Worm (Caenorhabditis elegans) whole organism, young adult: ENCODE results near the gene cutl-16.

Experiments
- B0261.1 ChIP-seq: sonication (generic microtip); optimal IDR thresholded peaks from 2 replicates; lab custom pipeline; 2016; ENCODE audit warnings: mild to moderate bottlenecking, missing genetic modification characterization, moderate library complexity, missing compliant biosample characterization
- F49E8.2 ChIP-seq: sonication (generic microtip); optimal IDR thresholded peaks from 3 replicates; lab custom pipeline; 2017; ENCODE audit warnings: missing genetic modification characterization, mild to moderate bottlenecking, missing compliant biosample characterization, antibody characterized with exemption, moderate library complexity; ENCODE audit not compliant: insufficient read depth
- Y67H2A.10 ChIP-seq: fragments of 200-800 bp; sonication (Bioruptor generic); conservative IDR thresholded peaks from 2 replicates; pipeline ENCODE4 v1.3.6; 2022; ENCODE audit warnings: missing genetic modification reagents, missing genetic modification characterization, missing compliant biosample characterization
- Y79H2A.3 ChIP-seq: fragments of 200-800 bp; sonication (Bioruptor generic); conservative IDR thresholded peaks from 2 replicates; pipeline ENCODE4 v1.3.6; 2022; ENCODE audit warnings: missing genetic modification reagents, missing genetic modification characterization, missing compliant biosample characterization
- ZK185.1 ChIP-seq: sonication (generic microtip); optimal IDR thresholded peaks from 2 replicates; lab custom pipeline; 2016; ENCODE audit warnings: mild to moderate bottlenecking, missing genetic modification characterization, missing compliant biosample characterization; ENCODE audit not compliant: poor library complexity, severe bottlenecking
- aptf-3 ChIP-seq: fragments of 200-800 bp; sonication (Bioruptor generic); IDR thresholded peaks from 2 replicates; pipeline ENCODE4 v1.3.6; 2022; ENCODE audit warnings: missing genetic modification characterization, missing compliant biosample characterization
- attf-3 ChIP-seq: fragments of 200-800 bp; sonication (Bioruptor generic); conservative IDR thresholded peaks from 2 replicates; pipeline ENCODE4 v1.3.6; 2022; ENCODE audit warnings: missing genetic modification reagents, missing genetic modification characterization, missing compliant biosample characterization
- bed-2 ChIP-seq: fragments of 200-800 bp; sonication (Bioruptor generic); IDR thresholded peaks from 2 replicates; pipeline ENCODE4 v1.3.6; 2022; ENCODE audit warnings: missing genetic modification reagents, missing genetic modification characterization, missing compliant biosample characterization
- cebp-1 ChIP-seq, 2 experiments: fragments of 200-800 bp in 1 of 2; sonication (Bioruptor generic) in 1 of 2; sonication (generic microtip) in 1 of 2; IDR thresholded peaks in 1 of 2; optimal IDR thresholded peaks in 1 of 2; 2 replicates each; pipeline versions ENCODE4 v1.3.6 to Lab custom; 2017 to 2022; ENCODE audit warnings: missing compliant biosample characterization in 2 of 2, missing genetic modification characterization in 2 of 2, mild to moderate bottlenecking in 1 of 2, missing genetic modification reagents in 1 of 2, moderate library complexity in 1 of 2
- ceh-40 ChIP-seq: fragments of 200-800 bp; sonication (Bioruptor generic); IDR thresholded peaks from 2 replicates; pipeline ENCODE4 v1.3.6; 2022; ENCODE audit warnings: missing genetic modification characterization, missing compliant biosample characterization
- ceh-58 ChIP-seq: fragments of 200-800 bp; sonication (Bioruptor generic); IDR thresholded peaks from 2 replicates; pipeline ENCODE4 v1.3.6; 2022; ENCODE audit warnings: missing genetic modification characterization, missing compliant biosample characterization
- ceh-91 ChIP-seq: fragments of 200-800 bp; sonication (Bioruptor generic); IDR thresholded peaks from 2 replicates; pipeline ENCODE4 v1.3.6; 2022; ENCODE audit warnings: missing genetic modification reagents, missing genetic modification characterization, missing compliant biosample characterization
- dox-1 ChIP-seq: fragments of 200-800 bp; sonication (Bioruptor generic); IDR thresholded peaks from 2 replicates; pipeline ENCODE4 v1.3.6; 2022; ENCODE audit warnings: missing genetic modification reagents, missing genetic modification characterization, missing compliant biosample characterization
- dpff-1 ChIP-seq: sonication (generic microtip); optimal IDR thresholded peaks from 2 replicates; lab custom pipeline; 2017; ENCODE audit warnings: mild to moderate bottlenecking, missing genetic modification characterization, missing compliant biosample characterization
- hlh-12 ChIP-seq: sonication (generic microtip); optimal IDR thresholded peaks from 2 replicates; lab custom pipeline; 2016; ENCODE audit warnings: missing genetic modification characterization, missing compliant biosample characterization
- hrde-1 ChIP-seq: sonication (generic microtip); optimal IDR thresholded peaks from 2 replicates; lab custom pipeline; 2016; ENCODE audit warnings: missing genetic modification characterization, mild to moderate bottlenecking, missing compliant biosample characterization, moderate library complexity, missing genotype, missing genetic modification reagents, borderline replicate concordance
- hsf-1 ChIP-seq: fragments of 200-800 bp; sonication (Bioruptor generic); IDR thresholded peaks from 2 replicates; pipeline ENCODE4 v1.3.6; 2022; ENCODE audit warnings: missing genetic modification reagents, missing genetic modification characterization, missing compliant biosample characterization
- lin-35 ChIP-seq, 3 experiments: fragments of 150-350 bp in 2 of 3; sonication (generic microtip) in 1 of 3; optimal IDR thresholded peaks; 2 replicates each; lab custom pipeline; 2014 to 2018; ENCODE audit warnings: missing biosample characterization in 3 of 3, missing genetic modification characterization in 3 of 3, missing genetic modification reagents in 3 of 3
- lin-40 ChIP-seq: sonication (generic microtip); optimal IDR thresholded peaks from 2 replicates; lab custom pipeline; 2016; ENCODE audit warnings: missing genetic modification characterization, mild to moderate bottlenecking, missing compliant biosample characterization, missing genotype, missing genetic modification reagents
- lsy-27 ChIP-seq: sonication (generic microtip); optimal IDR thresholded peaks from 2 replicates; lab custom pipeline; 2017; ENCODE audit warnings: missing genetic modification characterization, mild to moderate bottlenecking, missing compliant biosample characterization, antibody characterized with exemption, missing genotype, borderline replicate concordance; ENCODE audit not compliant: insufficient read depth
- madf-3 ChIP-seq: fragments of 200-800 bp; sonication (Bioruptor generic); IDR thresholded peaks from 2 replicates; pipeline ENCODE4 v1.3.6; 2022; ENCODE audit warnings: missing genetic modification reagents, missing genetic modification characterization, missing compliant biosample characterization
- madf-6 ChIP-seq: fragments of 200-800 bp; sonication (Bioruptor generic); IDR thresholded peaks from 2 replicates; pipeline ENCODE4 v1.3.6; 2022; ENCODE audit warnings: missing genetic modification reagents, missing genetic modification characterization, missing compliant biosample characterization
- mes-4 ChIP-seq: sonication (generic microtip); optimal IDR thresholded peaks from 2 replicates; lab custom pipeline; 2016; ENCODE audit warnings: missing genotype, missing genetic modification characterization, missing compliant biosample characterization
- nfya-2 ChIP-seq: fragments of 200-800 bp; sonication (Bioruptor generic); IDR thresholded peaks from 2 replicates; pipeline ENCODE4 v1.3.6; 2022; ENCODE audit warnings: missing genetic modification reagents, missing genetic modification characterization, missing compliant biosample characterization
- nhr-120 ChIP-seq: fragments of 200-800 bp; sonication (Bioruptor generic); IDR thresholded peaks from 2 replicates; pipeline ENCODE4 v1.3.6; 2022; ENCODE audit warnings: missing genetic modification characterization, missing compliant biosample characterization
- pbrm-1 ChIP-seq: fragments of 200-800 bp; sonication (Bioruptor generic); IDR thresholded peaks from 2 replicates; pipeline ENCODE4 v1.3.6; 2022; ENCODE audit warnings: missing genetic modification reagents, missing genetic modification characterization, missing compliant biosample characterization
- rcor-1 ChIP-seq: fragments of 200-800 bp; sonication (Bioruptor generic); IDR thresholded peaks from 2 replicates; pipeline ENCODE4 v1.3.6; 2022; ENCODE audit warnings: missing genetic modification reagents, missing genetic modification characterization, missing compliant biosample characterization
- repo-1 ChIP-seq: sonication (generic microtip); optimal IDR thresholded peaks from 2 replicates; lab custom pipeline; 2017; ENCODE audit warnings: mild to moderate bottlenecking, missing genetic modification characterization, missing compliant biosample characterization
- rpc-1 ChIP-seq, 2 experiments: fragments of 150-350 bp in 1 of 2; sonication (generic microtip) in 1 of 2; optimal IDR thresholded peaks; 2 replicates each; lab custom pipeline; 2014 to 2018; ENCODE audit warnings: missing biosample characterization in 1 of 2, missing genetic modification characterization in 1 of 2, missing genetic modification reagents in 1 of 2, missing genotype in 1 of 2
- snpc-1.1 ChIP-seq: sonication (generic microtip); optimal IDR thresholded peaks from 2 replicates; lab custom pipeline; 2017; ENCODE audit warnings: missing genetic modification characterization, mild to moderate bottlenecking, missing compliant biosample characterization, antibody characterized with exemption, moderate library complexity, missing genotype, missing genetic modification reagents; ENCODE audit not compliant: insufficient read depth
- unc-62 ChIP-seq: fragments of 150-350 bp; optimal IDR thresholded peaks from 2 replicates; lab custom pipeline; 2014; ENCODE audit warnings: missing biosample characterization, missing genetic modification reagents, missing genetic modification characterization
- ztf-22 ChIP-seq: fragments of 200-800 bp; sonication (Bioruptor generic); optimal IDR thresholded peaks from 2 replicates; lab custom pipeline; 2018; ENCODE audit warnings: mild to moderate bottlenecking, missing genetic modification characterization, moderate library complexity, missing compliant biosample characterization
- ztf-26 ChIP-seq: sonication (generic microtip); optimal IDR thresholded peaks from 2 replicates; lab custom pipeline; 2017; ENCODE audit warnings: missing genetic modification characterization, missing compliant biosample characterization

cutl-16 gene

ce11 chrII:6441128-6441527, at the start of gene cutl-16:
TSS of gene cutl-16 (plus strand) at chrII:6441428.
- no peak for TF ChIP-seq Y79H2A.3 (GFP tag; lab: Robert Waterston, UW)
- TF ChIP-seq snpc-1.1 = no peak
- TF ChIP-seq hsf-1 (GFP tag; lab: Robert Waterston, UW) = no peak
- TF ChIP-seq attf-3 (GFP tag; lab: Robert Waterston, UW) = no peak
- no peak for TF ChIP-seq rcor-1
- TF ChIP-seq ceh-91 (GFP tag; lab: Robert Waterston, UW) = no peak
- no peak for TF ChIP-seq madf-3 (GFP tag; lab: Robert Waterston, UW)

- no peak for TF ChIP-seq repo-1 (tag; lab: Kevin White, UChicago)
- no peak for TF ChIP-seq nhr-120
- no peak for TF ChIP-seq dpff-1 (tag; lab: Kevin White, UChicago)
- TF ChIP-seq B0261.1 (tag; lab: Kevin White, UChicago) = no peak
- no peak for TF ChIP-seq pbrm-1
- TF ChIP-seq ceh-58 = no peak
- no peak for TF ChIP-seq hlh-12 (tag; lab: Kevin White, UChicago)
- TF ChIP-seq ZK185.1 (tag; lab: Kevin White, UChicago) = no peak
- no peak for TF ChIP-seq F49E8.2 (tag; lab: Kevin White, UChicago)
- TF ChIP-seq, all 124 proteins: peak for 0
Measured at ce11 chrII:6394037-6394436, 47.2 kb upstream of the cutl-16 start.

- TF ChIP-seq rpc-1 (optimal IDR thresholded peaks at IDR 0.05; lab: Kevin White, UChicago) = no peak
- no peak for TF ChIP-seq rpc-1 (tag; optimal IDR thresholded peaks at IDR 0.05; lab: Kevin White, UChicago)
- no peak for TF ChIP-seq hrde-1 (tag; lab: Kevin White, UChicago)
- TF ChIP-seq cebp-1 (GFP tag; IDR thresholded peaks at IDR 0.05; lab: Robert Waterston, UW) = no peak
- no peak for TF ChIP-seq cebp-1 (tag; optimal IDR thresholded peaks at IDR 0.05; lab: Kevin White, UChicago)
- no peak for TF ChIP-seq lin-40 (tag; lab: Kevin White, UChicago)
- TF ChIP-seq dox-1 = no peak
- no peak for TF ChIP-seq lin-35 (GFP tag; optimal IDR thresholded peaks at IDR 0.05; lab: Kevin White, UChicago)
- no peak for TF ChIP-seq Y67H2A.10 (GFP tag; lab: Robert Waterston, UW)
- no peak for TF ChIP-seq madf-6
- no peak for TF ChIP-seq B0261.1 (tag; lab: Kevin White, UChicago)
- TF ChIP-seq ceh-40 (GFP tag; lab: Robert Waterston, UW) = no peak
- no peak for TF ChIP-seq aptf-3 (GFP tag; lab: Robert Waterston, UW)
- TF ChIP-seq mes-4 (tag; lab: Kevin White, UChicago) = no peak
- no peak for TF ChIP-seq unc-62
- TF ChIP-seq bed-2 (GFP tag; lab: Robert Waterston, UW) = no peak
- TF ChIP-seq, all 124 proteins: peak for 0
Measured at ce11 chrII:6398406-6398805, 42.8 kb upstream of the cutl-16 start, which contains the start of gene zig-10. TSS of gene zig-10 (plus strand) at chrII:6398706.

- TF ChIP-seq ztf-26 (tag; lab: Kevin White, UChicago) = no peak
- no peak for TF ChIP-seq lsy-27
- no peak for TF ChIP-seq rcor-1
- TF ChIP-seq lin-40 (tag; lab: Kevin White, UChicago) = no peak
Measured at ce11 chrII:6401649-6402048, 39.6 kb upstream of the cutl-16 start, which contains the start of gene btb-2. TSS of gene btb-2 (plus strand) at chrII:6401949.

ce11 chrII:6403233-6403632, 38.0 kb upstream of the cutl-16 start, which contains the start of gene T25D10.1:
TSS of gene T25D10.1 (plus strand) at chrII:6403401.
- TF ChIP-seq nfya-2 (GFP tag; lab: Robert Waterston, UW) (no peak), ztf-22 (GFP tag; lab: Kevin White, UChicago) (no peak)
